Fruit fly (Drosophila melanogaster): ENCODE data around the gene CG43339.

DNA sequence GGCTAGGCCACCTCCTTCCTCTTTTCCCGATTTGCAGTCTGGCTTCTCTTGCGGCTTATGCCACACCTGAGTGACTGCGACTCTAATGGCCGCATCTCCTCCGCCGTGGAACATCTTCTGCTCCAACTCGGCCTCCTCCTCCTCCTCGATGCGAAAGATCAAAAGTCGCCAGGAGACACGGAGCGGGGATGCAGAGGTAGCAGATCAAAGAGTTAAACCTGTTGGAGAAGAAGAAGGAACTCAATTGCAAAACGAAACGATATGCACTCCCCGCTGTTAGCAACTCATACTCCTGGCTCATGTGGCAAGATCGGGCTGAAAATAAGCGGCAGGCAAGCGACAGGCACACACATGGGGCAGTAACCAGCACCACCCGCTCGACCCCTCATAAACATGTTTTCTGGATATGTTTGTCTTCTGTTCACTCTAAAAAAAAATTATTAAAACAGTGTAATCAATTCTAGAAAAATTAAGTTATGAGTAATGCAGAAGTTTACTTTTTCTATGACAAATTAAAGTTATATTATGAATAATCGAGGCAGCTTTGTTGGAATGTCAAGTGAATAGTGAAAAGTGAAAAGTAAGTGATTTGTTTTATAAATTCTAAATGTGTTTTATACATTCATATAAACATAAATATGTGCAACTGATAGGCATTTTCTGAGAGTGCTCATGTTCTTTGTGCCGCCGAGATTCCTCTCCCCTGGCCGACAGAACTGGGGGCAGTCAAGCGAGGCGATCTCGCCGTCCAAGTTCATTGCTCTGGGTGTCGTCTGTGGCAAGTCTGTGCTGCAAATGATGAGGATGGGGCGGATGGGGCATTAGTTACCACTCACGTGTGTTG, 8.2 kb downstream of the CG43339 start:
- TF ChIP-seq CTCF (optimal IDR thresholded peaks at IDR 0.05) (no peak), CG8478 (optimal IDR thresholded peaks at IDR 0.05) (no peak)

Data from S2 (cell line).